Worm (Caenorhabditis elegans): ENCODE data around the gene clc-7.
A peak's percentile ranks its signal among the peaks of the same experiment; 100 is the strongest.

Gene clc-7

ce11 chrX:5122791-5123414 lies 55.0 kb downstream of the clc-7 start:
- TF ChIP-seq ztf-23 (GFP tag; IDR thresholded peaks at IDR 0.05) (no peak), flt-1 (GFP tag; IDR thresholded peaks at IDR 0.05) (0 out of 2 replicates have a peak, but pooled peaks have one; percentile 21)

Measured in whole organism, midembryonic.